Fruit fly (Drosophila melanogaster) whole organism, adult: Measurements from ENCODE around the gene Cpr72Ec.
A peak's percentile ranks its signal among the peaks of the same experiment; 100 is the strongest.

Experiments used
- CG7101 ChIP-seq: fragments of 200-800 bp; sonication (Bioruptor generic); optimal IDR thresholded peaks from 2 replicates; lab custom pipeline; 2018; ENCODE audit warnings: missing biosample characterization, mild to moderate bottlenecking, missing genetic modification characterization, moderate library complexity
- kay ChIP-seq: fragments of 200-800 bp; sonication (Bioruptor generic); peaks from one replicate; lab custom pipeline; 2016; ENCODE audit warnings: missing biosample characterization, missing genetic modification characterization, borderline replicate concordance

DNA sequence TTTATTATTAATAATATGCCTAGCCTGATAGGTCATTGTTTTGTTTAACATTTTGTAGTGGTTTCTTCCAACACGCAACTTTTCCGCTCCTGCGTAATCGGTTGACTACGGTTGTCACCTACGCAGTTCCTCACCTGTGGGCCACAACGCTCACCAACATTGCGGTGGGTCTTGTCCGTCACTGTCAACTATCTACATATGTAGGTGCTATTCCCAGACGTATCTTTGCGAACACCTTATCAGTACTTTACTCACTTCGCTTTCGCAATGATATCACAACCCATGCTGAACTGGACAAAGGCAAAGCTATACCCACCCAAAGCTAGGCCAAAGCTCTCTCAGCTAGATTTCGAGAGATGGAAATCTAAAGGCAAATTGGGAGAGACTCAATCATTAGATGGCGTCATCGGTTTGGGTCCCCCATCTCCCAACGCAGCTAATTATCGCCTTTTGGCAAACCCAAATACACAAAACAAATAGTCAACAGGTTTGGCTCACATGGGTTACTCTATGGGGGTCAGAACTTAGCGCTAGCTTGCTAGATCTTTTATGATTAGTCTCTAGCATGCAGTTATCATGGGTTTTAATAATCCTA lies 10.9 kb downstream of the Cpr72Ec start:
- TF ChIP-seq CG7101 (tag; lab: Kevin White, UChicago) (peak; percentile 13), kay (GFP tag; lab: Kevin White, UChicago) (peak; percentile 88)
